Worm (Caenorhabditis elegans): ENCODE results near the gene ugt-7.

- no peak for TF ChIP-seq tra-4 (tag; optimal IDR thresholded peaks at IDR 0.05)
- no peak for TF ChIP-seq B0310.2 (tag; optimal IDR thresholded peaks at IDR 0.05)
- TF ChIP-seq sea-1 (GFP tag; conservative IDR thresholded peaks at IDR 0.05): no peak
- no peak for TF ChIP-seq aly-1 (tag; optimal IDR thresholded peaks at IDR 0.05)
- TF ChIP-seq hmbx-1 (tag; optimal IDR thresholded peaks at IDR 0.05): no peak
- TF ChIP-seq ceh-13 (GFP tag; optimal IDR thresholded peaks at IDR 0.05): no peak
Observed at ce11 chrV:4979060-4979459, 21.3 kb downstream of the ugt-7 start, which contains the start of gene srsx-11.
